Fruit fly (Drosophila melanogaster) whole organism, embryonic: Measurements from ENCODE around the gene FucTA.
A peak's percentile ranks its signal among the peaks of the same experiment; 100 is the strongest.

Experiments
- Bgb ChIP-seq: fragments of 200-800 bp; sonication (Bioruptor generic); IDR thresholded peaks from 2 replicates; pipeline ENCODE4 v1.3.6; 2022; ENCODE audit warnings: missing biosample characterization, missing genetic modification characterization; ENCODE audit not compliant: partially characterized antibody
- Blimp-1 ChIP-seq: fragments of 200-800 bp; sonication (Bioruptor generic); optimal IDR thresholded peaks from 3 replicates; lab custom pipeline; 2018; ENCODE audit warnings: missing biosample characterization, missing genetic modification characterization, mild to moderate bottlenecking, moderate library complexity, missing genetic modification reagents
- CG10462 ChIP-seq: fragments of 200-800 bp; sonication (Bioruptor generic); optimal IDR thresholded peaks from 2 replicates; lab custom pipeline; 2016; ENCODE audit warnings: missing biosample characterization, missing genetic modification characterization
- CG10959 ChIP-seq: fragments of 200-800 bp; sonication (Bioruptor generic); IDR thresholded peaks from 2 replicates; pipeline ENCODE4 v1.3.6; 2022; ENCODE audit warnings: missing biosample characterization, missing genetic modification characterization
- CG10979 ChIP-seq: fragments of 200-800 bp; sonication (Bioruptor generic); optimal IDR thresholded peaks from 2 replicates; lab custom pipeline; 2018; ENCODE audit warnings: missing biosample characterization, mild to moderate bottlenecking, missing genetic modification characterization, moderate library complexity
- CG11504 ChIP-seq: fragments of 200-800 bp; sonication (Bioruptor generic); optimal IDR thresholded peaks from 3 replicates; lab custom pipeline; 2019; ENCODE audit warnings: missing biosample characterization, mild to moderate bottlenecking, missing genetic modification characterization, moderate library complexity
- CG11696 ChIP-seq: fragments of 200-800 bp; sonication (Bioruptor generic); IDR thresholded peaks from 2 replicates; pipeline ENCODE4 v1.3.6; 2022; ENCODE audit warnings: missing biosample characterization, missing genetic modification characterization
- CG12236 ChIP-seq: fragments of 200-800 bp; sonication (Bioruptor generic); optimal IDR thresholded peaks from 2 replicates; lab custom pipeline; 2016; ENCODE audit warnings: missing biosample characterization, missing genetic modification characterization
- CG14710 ChIP-seq: fragments of 200-800 bp; sonication (Bioruptor generic); optimal IDR thresholded peaks from 3 replicates; lab custom pipeline; 2019; ENCODE audit warnings: missing biosample characterization, mild to moderate bottlenecking, missing genetic modification characterization, moderate library complexity
- CG15696 ChIP-seq: fragments of 200-800 bp; sonication (Bioruptor generic); optimal IDR thresholded peaks from 2 replicates; lab custom pipeline; 2019; ENCODE audit warnings: missing biosample characterization, mild to moderate bottlenecking, missing genetic modification characterization, moderate library complexity
- CG16815 ChIP-seq: fragments of 200-800 bp; sonication (Bioruptor generic); optimal IDR thresholded peaks from 3 replicates; lab custom pipeline; 2017; ENCODE audit warnings: missing biosample characterization, mild to moderate bottlenecking, missing genetic modification characterization
- CG16863 ChIP-seq: fragments of 200-800 bp; sonication (Bioruptor generic); optimal IDR thresholded peaks from 3 replicates; lab custom pipeline; 2016; ENCODE audit warnings: missing biosample characterization, missing genetic modification characterization
- CG17328 ChIP-seq: fragments of 200-800 bp; sonication (Bioruptor generic); IDR thresholded peaks from 2 replicates; pipeline ENCODE4 v1.3.6; 2022; ENCODE audit warnings: missing biosample characterization, missing genetic modification characterization
- CG17829 ChIP-seq: fragments of 200-800 bp; optimal IDR thresholded peaks from 2 replicates; lab custom pipeline; 2019; ENCODE audit warnings: missing biosample characterization, mild to moderate bottlenecking, missing genetic modification characterization, moderate library complexity
- CG2678 ChIP-seq: fragments of 200-800 bp; sonication (Bioruptor generic); optimal IDR thresholded peaks from 3 replicates; lab custom pipeline; 2019; ENCODE audit warnings: missing biosample characterization, mild to moderate bottlenecking, missing genetic modification characterization, moderate library complexity
- CG2712 ChIP-seq: fragments of 200-800 bp; optimal IDR thresholded peaks from 3 replicates; lab custom pipeline; 2019; ENCODE audit warnings: missing biosample characterization, mild to moderate bottlenecking, missing genetic modification characterization, moderate library complexity
- CG2875 ChIP-seq: fragments of 200-800 bp; sonication (Bioruptor generic); optimal IDR thresholded peaks from 2 replicates; lab custom pipeline; 2017; ENCODE audit warnings: missing biosample characterization, mild to moderate bottlenecking, missing genetic modification characterization, missing genetic modification reagents
- CG30020 ChIP-seq: fragments of 200-800 bp; optimal IDR thresholded peaks from 2 replicates; lab custom pipeline; 2019; ENCODE audit warnings: missing biosample characterization, mild to moderate bottlenecking, missing genetic modification characterization, moderate library complexity
- CG30403 ChIP-seq: fragments of 200-800 bp; sonication (Bioruptor generic); optimal IDR thresholded peaks from 3 replicates; lab custom pipeline; 2016; ENCODE audit warnings: missing biosample characterization, missing genetic modification characterization
- CG30431 ChIP-seq: fragments of 200-800 bp; sonication (Bioruptor generic); optimal IDR thresholded peaks from 2 replicates; lab custom pipeline; 2017; ENCODE audit warnings: missing biosample characterization, missing genetic modification characterization
- CG3838 ChIP-seq: fragments of 200-800 bp; sonication (Bioruptor generic); optimal IDR thresholded peaks from 3 replicates; lab custom pipeline; 2016; ENCODE audit warnings: missing biosample characterization, missing genetic modification characterization
- CG4424 ChIP-seq: fragments of 200-800 bp; sonication (Bioruptor generic); optimal IDR thresholded peaks from 3 replicates; lab custom pipeline; 2016; ENCODE audit warnings: missing biosample characterization, missing genetic modification characterization
- CG4820 ChIP-seq: fragments of 200-800 bp; sonication (Bioruptor generic); optimal IDR thresholded peaks from 3 replicates; lab custom pipeline; 2016; ENCODE audit warnings: missing biosample characterization, missing genetic modification characterization
- CG5245 ChIP-seq: fragments of 200-800 bp; sonication (Bioruptor generic); optimal IDR thresholded peaks from 3 replicates; lab custom pipeline; 2016; ENCODE audit warnings: missing biosample characterization, missing genetic modification characterization
- CG6254 ChIP-seq: fragments of 200-800 bp; sonication (Bioruptor generic); optimal IDR thresholded peaks from 3 replicates; lab custom pipeline; 2017; ENCODE audit warnings: mild to moderate bottlenecking, missing biosample characterization, missing genetic modification reagents, missing genetic modification characterization
- CG8359 ChIP-seq: fragments of 200-800 bp; sonication (Bioruptor generic); optimal IDR thresholded peaks from 2 replicates; lab custom pipeline; 2017; ENCODE audit warnings: missing biosample characterization, mild to moderate bottlenecking, missing genetic modification characterization, borderline replicate concordance
- CG8388 ChIP-seq: fragments of 200-800 bp; sonication (Bioruptor generic); optimal IDR thresholded peaks from 2 replicates; lab custom pipeline; 2019; ENCODE audit warnings: missing biosample characterization, mild to moderate bottlenecking, missing genetic modification characterization, moderate library complexity
- Chrac-16 ChIP-seq: fragments of 200-800 bp; sonication (Bioruptor generic); optimal IDR thresholded peaks from 3 replicates; lab custom pipeline; 2016; ENCODE audit warnings: missing biosample characterization, missing genetic modification characterization
- Ets65A ChIP-seq: fragments of 200-800 bp; sonication (Bioruptor generic); peaks from one replicate; lab custom pipeline; 2016; ENCODE audit warnings: missing biosample characterization, missing genetic modification characterization
- Gug ChIP-seq: fragments of 200-800 bp; sonication (Bioruptor generic); IDR thresholded peaks from 4 replicates; pipeline ENCODE4 v1.3.6; 2022; ENCODE audit warnings: missing biosample characterization, missing genetic modification characterization
- Kr ChIP-seq: fragments of 200-800 bp; sonication (Bioruptor generic); optimal IDR thresholded peaks from 2 replicates; lab custom pipeline; 2017; ENCODE audit warnings: missing biosample characterization, mild to moderate bottlenecking, missing genetic modification characterization
- Oaz ChIP-seq: fragments of 200-800 bp; sonication (Bioruptor generic); IDR thresholded peaks from 2 replicates; pipeline ENCODE4 v1.3.6; 2022; ENCODE audit warnings: missing biosample characterization, missing genetic modification characterization
- Trl ChIP-seq, 3 experiments: fragments of >200 bp in 2 of 3; fragments of 200-800 bp in 1 of 3; sonication (Bioruptor generic) in 1 of 3; optimal IDR thresholded peaks; 2 replicates in 1 of 3; 3 replicates in 2 of 3; lab custom pipeline; 2016 to 2017; ENCODE audit warnings: missing biosample characterization in 1 of 3, missing genetic modification characterization in 1 of 3
- az2 ChIP-seq: fragments of 200-800 bp; sonication (Bioruptor generic); optimal IDR thresholded peaks from 3 replicates; lab custom pipeline; 2016; ENCODE audit warnings: missing biosample characterization, missing genetic modification characterization
- dm ChIP-seq: fragments of 200-800 bp; sonication (Bioruptor generic); optimal IDR thresholded peaks from 3 replicates; lab custom pipeline; 2016; ENCODE audit warnings: missing biosample characterization, missing genetic modification characterization
- ewg ChIP-seq: fragments of 200-800 bp; sonication (Bioruptor generic); optimal IDR thresholded peaks from 3 replicates; lab custom pipeline; 2017; ENCODE audit warnings: mild to moderate bottlenecking, missing biosample characterization, missing genetic modification reagents, missing genetic modification characterization
- fd96Cb ChIP-seq: fragments of 200-800 bp; sonication (Bioruptor generic); optimal IDR thresholded peaks from 2 replicates; lab custom pipeline; 2018; ENCODE audit warnings: missing biosample characterization, mild to moderate bottlenecking, missing genetic modification characterization, moderate library complexity
- gem ChIP-seq: fragments of 200-800 bp; sonication (Bioruptor generic); optimal IDR thresholded peaks from 2 replicates; lab custom pipeline; 2019; ENCODE audit warnings: missing biosample characterization, mild to moderate bottlenecking, missing genetic modification characterization, moderate library complexity
- grau ChIP-seq: fragments of 200-800 bp; optimal IDR thresholded peaks from 3 replicates; lab custom pipeline; 2019; ENCODE audit warnings: missing biosample characterization, mild to moderate bottlenecking, missing genetic modification characterization, moderate library complexity
- ham ChIP-seq: fragments of 200-800 bp; sonication (Bioruptor generic); IDR thresholded peaks from 2 replicates; pipeline ENCODE4 v1.3.6; 2022; ENCODE audit warnings: missing biosample characterization, missing genetic modification characterization
- lmd ChIP-seq: fragments of 200-800 bp; sonication (Bioruptor generic); IDR thresholded peaks from 2 replicates; pipeline ENCODE4 v1.3.6; 2022; ENCODE audit warnings: missing biosample characterization, missing genetic modification characterization
- lola ChIP-seq, 3 experiments: fragments of >200 bp in 2 of 3; fragments of 200-800 bp in 1 of 3; sonication (Bioruptor generic) in 1 of 3; optimal IDR thresholded peaks; 2 replicates each; lab custom pipeline; 2017 to 2019; ENCODE audit warnings: missing biosample characterization in 3 of 3, missing genetic modification characterization in 3 of 3, mild to moderate bottlenecking in 1 of 3, moderate library complexity in 1 of 3
- sc ChIP-seq, 3 experiments: fragments of >200 bp in 2 of 3; fragments of 200-800 bp in 1 of 3; sonication (Bioruptor generic) in 1 of 3; optimal IDR thresholded peaks; 2 replicates in 2 of 3; 3 replicates in 1 of 3; lab custom pipeline; 2017; ENCODE audit warnings: mild to moderate bottlenecking in 1 of 3, missing biosample characterization in 1 of 3, missing genetic modification characterization in 1 of 3, missing genetic modification reagents in 1 of 3
- sens ChIP-seq: fragments of 200-800 bp; sonication (Bioruptor generic); peaks from one replicate; lab custom pipeline; 2016; ENCODE audit warnings: missing biosample characterization, missing genetic modification characterization
- sqz ChIP-seq: fragments of 200-800 bp; sonication (Bioruptor generic); optimal IDR thresholded peaks from 3 replicates; lab custom pipeline; 2018; ENCODE audit warnings: missing biosample characterization, mild to moderate bottlenecking, missing genetic modification characterization
- tin ChIP-seq: fragments of 200-800 bp; sonication (Bioruptor generic); optimal IDR thresholded peaks from 3 replicates; lab custom pipeline; 2016; ENCODE audit warnings: missing biosample characterization, missing genetic modification characterization
- zf30C ChIP-seq: fragments of 200-800 bp; sonication (Bioruptor generic); optimal IDR thresholded peaks from 3 replicates; lab custom pipeline; 2018; ENCODE audit warnings: missing biosample characterization, mild to moderate bottlenecking, missing genetic modification characterization

FucTA gene

dm6 chr3L:15199216-15200090 lies 52.5 kb downstream of the FucTA start (continued):
- TF ChIP-seq Blimp-1 (GFP tag; lab: Kevin White, UChicago) = peak; percentile 52
- peak; percentile 81 for TF ChIP-seq CG2712 (tag; lab: Kevin White, UChicago)
- peak; percentile 0 for TF ChIP-seq CG16863 (GFP tag; lab: Kevin White, UChicago)
- peak; percentile 64 for TF ChIP-seq gem
- TF ChIP-seq CG11696 (GFP tag; lab: Robert Waterston, UW) = no peak
- peak; percentile 42 for TF ChIP-seq fd96Cb (tag; lab: Kevin White, UChicago)
- peak; percentile 20 for TF ChIP-seq sqz (GFP tag; lab: Kevin White, UChicago)
- TF ChIP-seq dm (GFP tag; lab: Kevin White, UChicago) = no peak
- TF ChIP-seq lola (GFP tag; optimal IDR thresholded peaks at IDR 0.05; lab: Kevin White, UChicago) = peak in 1 of 3 experiments; percentile 67
- TF ChIP-seq Chrac-16 (GFP tag; lab: Kevin White, UChicago) = peak; percentile 3
- TF ChIP-seq CG8388 = peak; percentile 30
- peak; percentile 71 for TF ChIP-seq CG10979 (tag; lab: Kevin White, UChicago)
- peak; percentile 93 for TF ChIP-seq sens
- no peak for TF ChIP-seq tin (GFP tag; lab: Kevin White, UChicago)
- no peak for TF ChIP-seq CG3838 (GFP tag; lab: Kevin White, UChicago)
- TF ChIP-seq Ets65A = peak; percentile 77
- TF ChIP-seq Bgb (GFP tag; lab: Robert Waterston, UW) = no peak
- TF ChIP-seq zf30C = peak; percentile 33
- TF ChIP-seq CG30403 (GFP tag; lab: Kevin White, UChicago) = peak; percentile 5
- 0 out of 2 replicates have a peak, but pooled peaks have one; percentile 46 for TF ChIP-seq CG10959 (GFP tag; lab: Robert Waterston, UW)
- TF ChIP-seq Kr = peak; percentile 21
- TF ChIP-seq az2 (GFP tag; lab: Kevin White, UChicago) = peak; percentile 37
- TF ChIP-seq Trl (optimal IDR thresholded peaks at IDR 0.05; lab: Kevin White, UChicago) = no peak
- peak; percentile 27 for TF ChIP-seq Trl (GFP tag; optimal IDR thresholded peaks at IDR 0.05; lab: Kevin White, UChicago)
- TF ChIP-seq ewg = peak; percentile 2
- peak; percentile 5 for TF ChIP-seq CG8359
- TF ChIP-seq CG14710 (tag; lab: Kevin White, UChicago) = peak; percentile 48
- no peak for TF ChIP-seq Oaz (GFP tag; lab: Robert Waterston, UW)
- TF ChIP-seq CG16815 (GFP tag; lab: Kevin White, UChicago) = peak; percentile 53
- peak; percentile 37 for TF ChIP-seq CG11504 (tag; lab: Kevin White, UChicago)
- peak; percentile 17; the same call in 1 of the 2 replicates for TF ChIP-seq lmd
- TF ChIP-seq CG17829 (tag; lab: Kevin White, UChicago) = peak; percentile 64
- peak; percentile 44 for TF ChIP-seq CG4424 (GFP tag; lab: Kevin White, UChicago)
- TF ChIP-seq grau (tag; lab: Kevin White, UChicago) = peak; percentile 22
- TF ChIP-seq CG12236 = peak; percentile 10
- TF ChIP-seq CG10462 (GFP tag; lab: Kevin White, UChicago) = no peak
- peak; percentile 45 for TF ChIP-seq CG4820 (GFP tag; lab: Kevin White, UChicago)
- TF ChIP-seq CG5245 (GFP tag; lab: Kevin White, UChicago) = peak; percentile 20
- TF ChIP-seq ham (GFP tag; lab: Robert Waterston, UW) = no peak
- TF ChIP-seq CG6254 (GFP tag; lab: Kevin White, UChicago) = peak; percentile 11
- peak; percentile 13 for TF ChIP-seq CG15696 (tag; lab: Kevin White, UChicago)
- TF ChIP-seq CG30431 (GFP tag; lab: Kevin White, UChicago) = peak; percentile 7
- TF ChIP-seq CG2875 (GFP tag; lab: Kevin White, UChicago) = peak; percentile 43
- peak; percentile 19 for TF ChIP-seq CG2678 (tag; lab: Kevin White, UChicago)
- TF ChIP-seq sc (optimal IDR thresholded peaks at IDR 0.05; lab: Kevin White, UChicago) = no peak
- TF ChIP-seq sc (GFP tag; optimal IDR thresholded peaks at IDR 0.05; lab: Kevin White, UChicago) = peak; percentile 19
- peak; percentile 59; the same call in 1 of the 2 replicates for TF ChIP-seq CG17328 (GFP tag; lab: Robert Waterston, UW)
- TF ChIP-seq CG30020 (tag; lab: Kevin White, UChicago) = no peak
- 0 out of 4 replicates have a peak, but pooled peaks have one; percentile 3 for TF ChIP-seq Gug (GFP tag; lab: Robert Waterston, UW)
